Worm (Caenorhabditis elegans) whole organism, L4/young adult: Measurements from ENCODE around the gene R08C7.5.

ENCODE experiments used
- W03F9.2 ChIP-seq: fragments of 150-350 bp; optimal IDR thresholded peaks from 2 replicates; lab custom pipeline; 2014; ENCODE audit warnings: missing biosample characterization, missing genetic modification characterization
- dao-5 ChIP-seq: sonication (generic microtip); optimal IDR thresholded peaks from 2 replicates; lab custom pipeline; 2016; ENCODE audit warnings: missing genotype, missing genetic modification characterization, moderate library complexity, missing compliant biosample characterization
- him-1 ChIP-seq: sonication (generic microtip); optimal IDR thresholded peaks from 2 replicates; lab custom pipeline; 2016; ENCODE audit warnings: missing genotype, missing genetic modification reagents, missing genetic modification characterization, missing compliant biosample characterization

R08C7.5 gene

ce11 chrIV:4402413-4402812 lies 27.6 kb upstream of the R08C7.5 start:
- no peak for TF ChIP-seq dao-5
- TF ChIP-seq him-1 (tag; lab: Kevin White, UChicago): no peak
- no peak for TF ChIP-seq W03F9.2

- TF ChIP-seq dao-5 (no peak), him-1 (tag; lab: Kevin White, UChicago) (no peak), W03F9.2 (no peak)
Observed at ce11 chrIV:4403870-4404269, 26.2 kb upstream of the R08C7.5 start.

- TF ChIP-seq him-1 (tag; lab: Kevin White, UChicago): no peak
- TF ChIP-seq dao-5: no peak
- no peak for TF ChIP-seq W03F9.2
Observed at ce11 chrIV:4405126-4405525, 24.9 kb upstream of the R08C7.5 start, which contains the start of gene Y24D9A.7. Gene Y24D9A.7 (minus strand): TSS chrIV:4405171.

- TF ChIP-seq W03F9.2 (no peak), him-1 (tag; lab: Kevin White, UChicago) (peak; percentile 24)
Observed at ce11 chrIV:4406054-4406539, 23.9 kb upstream of the R08C7.5 start.

- no peak for TF ChIP-seq him-1 (tag; lab: Kevin White, UChicago)
- TF ChIP-seq W03F9.2: no peak
- TF ChIP-seq dao-5: no peak
Observed at ce11 chrIV:4407055-4407461, 23.0 kb upstream of the R08C7.5 start.

- TF ChIP-seq him-1 (tag; lab: Kevin White, UChicago) (no peak), W03F9.2 (no peak), dao-5 (no peak)
Observed at ce11 chrIV:4408714-4409113, 21.3 kb upstream of the R08C7.5 start.

- TF ChIP-seq W03F9.2 (no peak), dao-5 (no peak), him-1 (tag; lab: Kevin White, UChicago) (no peak)
Observed at ce11 chrIV:4410526-4410925, 19.5 kb upstream of the R08C7.5 start.

- TF ChIP-seq him-1 (tag; lab: Kevin White, UChicago) (no peak), W03F9.2 (no peak), dao-5 (no peak)
Observed at ce11 chrIV:4411311-4411947, 18.6 kb upstream of the R08C7.5 start.

- no peak for TF ChIP-seq dao-5
- no peak for TF ChIP-seq him-1 (tag; lab: Kevin White, UChicago)
- TF ChIP-seq W03F9.2: no peak
Observed at ce11 chrIV:4411948-4412335, 18.1 kb upstream of the R08C7.5 start.

ce11 chrIV:4413114-4413513 lies 16.9 kb upstream of the R08C7.5 start:
- TF ChIP-seq him-1 (tag; lab: Kevin White, UChicago): no peak
- TF ChIP-seq W03F9.2: no peak

ce11 chrIV:4422029-4422428 lies 8.0 kb upstream of the R08C7.5 start, which contains the start of gene clec-175:
Gene clec-175 (plus strand): TSS chrIV:4422329.
- TF ChIP-seq dao-5 (no peak), W03F9.2 (no peak), him-1 (tag; lab: Kevin White, UChicago) (no peak)

ce11 chrIV:4423026-4423425 lies 7.0 kb upstream of the R08C7.5 start:
- TF ChIP-seq W03F9.2 (no peak), him-1 (tag; lab: Kevin White, UChicago) (no peak), dao-5 (no peak)

- TF ChIP-seq W03F9.2 (no peak), him-1 (tag; lab: Kevin White, UChicago) (no peak), dao-5 (no peak)
Observed at ce11 chrIV:4423885-4424284, 6.1 kb upstream of the R08C7.5 start.

- TF ChIP-seq him-1 (tag; lab: Kevin White, UChicago): no peak
- no peak for TF ChIP-seq dao-5
- TF ChIP-seq W03F9.2: no peak
Observed at ce11 chrIV:4434441-4435084, 4.5 kb downstream of the R08C7.5 start, which contains the start of the genes R08C7.8 and R08C7.4. Gene R08C7.8 (minus strand): TSS chrIV:4434541. Gene R08C7.4 (plus strand): TSS chrIV:4435034.

ce11 chrIV:4437825-4438224 lies 7.8 kb downstream of the R08C7.5 start:
- TF ChIP-seq dao-5: no peak
- TF ChIP-seq W03F9.2: no peak
- TF ChIP-seq him-1 (tag; lab: Kevin White, UChicago): no peak
